Fruit fly (Drosophila melanogaster): Measurements from ENCODE around the gene CG33282.

Gene CG33282

dm6 chr2L:3327603-3328002 is at the start of gene CG33282:
Gene CG33282 (plus strand): TSS chr2L:3327903.
- TF ChIP-seq Myc (optimal IDR thresholded peaks at IDR 0.05) (no peak), psq (optimal IDR thresholded peaks at IDR 0.05) (no peak), Sin3A (optimal IDR thresholded peaks at IDR 0.05) (no peak), insv (optimal IDR thresholded peaks at IDR 0.05) (no peak), h (optimal IDR thresholded peaks at IDR 0.05) (no peak), ttk (optimal IDR thresholded peaks at IDR 0.05) (no peak)

dm6 chr2L:3278786-3279185 is 48.9 kb upstream of the CG33282 start:
- TF ChIP-seq insv (optimal IDR thresholded peaks at IDR 0.05) (no peak), psq (optimal IDR thresholded peaks at IDR 0.05) (no peak), h (optimal IDR thresholded peaks at IDR 0.05) (no peak), Sin3A (optimal IDR thresholded peaks at IDR 0.05) (no peak), ttk (optimal IDR thresholded peaks at IDR 0.05) (no peak)

dm6 chr2L:3280484-3280993 is 47.2 kb upstream of the CG33282 start, which contains the start of gene OtopLb:
Gene OtopLb (minus strand): TSS chr2L:3280534.
- TF ChIP-seq h (optimal IDR thresholded peaks at IDR 0.05) (no peak), insv (optimal IDR thresholded peaks at IDR 0.05) (no peak)

dm6 chr2L:3293718-3294340 is 33.9 kb upstream of the CG33282 start:
- no peak for TF ChIP-seq h (optimal IDR thresholded peaks at IDR 0.05)
- no peak for TF ChIP-seq ttk (optimal IDR thresholded peaks at IDR 0.05)
- TF ChIP-seq psq (optimal IDR thresholded peaks at IDR 0.05) = no peak
- no peak for TF ChIP-seq Myc (optimal IDR thresholded peaks at IDR 0.05)
- TF ChIP-seq insv (optimal IDR thresholded peaks at IDR 0.05) = no peak
- TF ChIP-seq Sin3A (optimal IDR thresholded peaks at IDR 0.05) = no peak

dm6 chr2L:3294572-3294971 is 33.1 kb upstream of the CG33282 start, which contains the start of gene CG9664:
Gene CG9664 (minus strand): TSS chr2L:3294706.
- no peak for TF ChIP-seq ttk (optimal IDR thresholded peaks at IDR 0.05)
- no peak for TF ChIP-seq Myc (optimal IDR thresholded peaks at IDR 0.05)
- TF ChIP-seq h (optimal IDR thresholded peaks at IDR 0.05) = no peak
- no peak for TF ChIP-seq insv (optimal IDR thresholded peaks at IDR 0.05)

- TF ChIP-seq Myc (optimal IDR thresholded peaks at IDR 0.05) (no peak), Sin3A (optimal IDR thresholded peaks at IDR 0.05) (no peak), insv (optimal IDR thresholded peaks at IDR 0.05) (no peak), h (optimal IDR thresholded peaks at IDR 0.05) (no peak), psq (optimal IDR thresholded peaks at IDR 0.05) (no peak), ttk (optimal IDR thresholded peaks at IDR 0.05) (no peak)
Measured at dm6 chr2L:3298065-3298469, 29.6 kb upstream of the CG33282 start.

dm6 chr2L:3299142-3299541 is 28.6 kb upstream of the CG33282 start:
- TF ChIP-seq Myc (optimal IDR thresholded peaks at IDR 0.05) = no peak
- TF ChIP-seq ttk (optimal IDR thresholded peaks at IDR 0.05) = no peak
- no peak for TF ChIP-seq h (optimal IDR thresholded peaks at IDR 0.05)
- no peak for TF ChIP-seq insv (optimal IDR thresholded peaks at IDR 0.05)
- no peak for TF ChIP-seq Sin3A (optimal IDR thresholded peaks at IDR 0.05)
- TF ChIP-seq psq (optimal IDR thresholded peaks at IDR 0.05) = no peak

dm6 chr2L:3299803-3300202 is 27.9 kb upstream of the CG33282 start:
- TF ChIP-seq insv (optimal IDR thresholded peaks at IDR 0.05) = no peak
- TF ChIP-seq psq (optimal IDR thresholded peaks at IDR 0.05) = no peak
- TF ChIP-seq h (optimal IDR thresholded peaks at IDR 0.05) = no peak
- no peak for TF ChIP-seq Myc (optimal IDR thresholded peaks at IDR 0.05)
- no peak for TF ChIP-seq ttk (optimal IDR thresholded peaks at IDR 0.05)
- no peak for TF ChIP-seq Sin3A (optimal IDR thresholded peaks at IDR 0.05)

dm6 chr2L:3301058-3301457 is 26.6 kb upstream of the CG33282 start:
- TF ChIP-seq Myc (optimal IDR thresholded peaks at IDR 0.05) = no peak
- TF ChIP-seq psq (optimal IDR thresholded peaks at IDR 0.05) = no peak
- no peak for TF ChIP-seq h (optimal IDR thresholded peaks at IDR 0.05)
- no peak for TF ChIP-seq ttk (optimal IDR thresholded peaks at IDR 0.05)
- no peak for TF ChIP-seq Sin3A (optimal IDR thresholded peaks at IDR 0.05)
- no peak for TF ChIP-seq insv (optimal IDR thresholded peaks at IDR 0.05)

- TF ChIP-seq insv (optimal IDR thresholded peaks at IDR 0.05) (no peak), ttk (optimal IDR thresholded peaks at IDR 0.05) (no peak), h (optimal IDR thresholded peaks at IDR 0.05) (no peak), psq (optimal IDR thresholded peaks at IDR 0.05) (no peak), Myc (optimal IDR thresholded peaks at IDR 0.05) (no peak), Sin3A (optimal IDR thresholded peaks at IDR 0.05) (no peak)
Measured at dm6 chr2L:3301755-3302499, 25.8 kb upstream of the CG33282 start.

dm6 chr2L:3302958-3303842 is 24.5 kb upstream of the CG33282 start, which contains the start of gene CG9663:
Gene CG9663 (minus strand): TSS chr2L:3303130.
- TF ChIP-seq Sin3A (optimal IDR thresholded peaks at IDR 0.05) (no peak), Myc (optimal IDR thresholded peaks at IDR 0.05) (no peak), insv (optimal IDR thresholded peaks at IDR 0.05) (no peak), ttk (optimal IDR thresholded peaks at IDR 0.05) (no peak), h (optimal IDR thresholded peaks at IDR 0.05) (no peak), psq (optimal IDR thresholded peaks at IDR 0.05) (no peak)

dm6 chr2L:3303893-3304292 is 23.8 kb upstream of the CG33282 start, which contains the start of gene CG3277:
Gene CG3277 (plus strand): TSS chr2L:3304100.
- TF ChIP-seq Myc (optimal IDR thresholded peaks at IDR 0.05) (no peak), psq (optimal IDR thresholded peaks at IDR 0.05) (no peak), Sin3A (optimal IDR thresholded peaks at IDR 0.05) (no peak)

Data from Kc167 (cell line).